Worm (Caenorhabditis elegans): Measurements from ENCODE around the gene T04A8.7.

ce11 chrIII:4699922-4700321 lies 4.8 kb downstream of the T04A8.7 start, which contains the start of gene sel-13:
- no peak for TF ChIP-seq F44E2.7 (GFP tag; IDR thresholded peaks at IDR 0.05)
- no peak for TF ChIP-seq snpc-4 (tag; optimal IDR thresholded peaks at IDR 0.05)
- no peak for TF ChIP-seq unc-130 (GFP tag; optimal IDR thresholded peaks at IDR 0.05)
- TF ChIP-seq spr-1 (tag; optimal IDR thresholded peaks at IDR 0.05) = no peak
- TF ChIP-seq egl-27 (tag; optimal IDR thresholded peaks at IDR 0.05) = no peak
- TF ChIP-seq nhr-76 (tag; optimal IDR thresholded peaks at IDR 0.05) = no peak
- TF ChIP-seq nhr-77 (tag; optimal IDR thresholded peaks at IDR 0.05) = no peak
- no peak for TF ChIP-seq pha-4 (GFP tag; IDR thresholded peaks at IDR 0.05)
- no peak for TF ChIP-seq pha-4 (tag; optimal IDR thresholded peaks at IDR 0.05)
- no peak for TF ChIP-seq lin-15B (tag; optimal IDR thresholded peaks at IDR 0.05)

All from whole organism, L4 larva.